Fruit fly (Drosophila melanogaster): ENCODE results near the gene Fit1.

The Fit1 gene

DNA sequence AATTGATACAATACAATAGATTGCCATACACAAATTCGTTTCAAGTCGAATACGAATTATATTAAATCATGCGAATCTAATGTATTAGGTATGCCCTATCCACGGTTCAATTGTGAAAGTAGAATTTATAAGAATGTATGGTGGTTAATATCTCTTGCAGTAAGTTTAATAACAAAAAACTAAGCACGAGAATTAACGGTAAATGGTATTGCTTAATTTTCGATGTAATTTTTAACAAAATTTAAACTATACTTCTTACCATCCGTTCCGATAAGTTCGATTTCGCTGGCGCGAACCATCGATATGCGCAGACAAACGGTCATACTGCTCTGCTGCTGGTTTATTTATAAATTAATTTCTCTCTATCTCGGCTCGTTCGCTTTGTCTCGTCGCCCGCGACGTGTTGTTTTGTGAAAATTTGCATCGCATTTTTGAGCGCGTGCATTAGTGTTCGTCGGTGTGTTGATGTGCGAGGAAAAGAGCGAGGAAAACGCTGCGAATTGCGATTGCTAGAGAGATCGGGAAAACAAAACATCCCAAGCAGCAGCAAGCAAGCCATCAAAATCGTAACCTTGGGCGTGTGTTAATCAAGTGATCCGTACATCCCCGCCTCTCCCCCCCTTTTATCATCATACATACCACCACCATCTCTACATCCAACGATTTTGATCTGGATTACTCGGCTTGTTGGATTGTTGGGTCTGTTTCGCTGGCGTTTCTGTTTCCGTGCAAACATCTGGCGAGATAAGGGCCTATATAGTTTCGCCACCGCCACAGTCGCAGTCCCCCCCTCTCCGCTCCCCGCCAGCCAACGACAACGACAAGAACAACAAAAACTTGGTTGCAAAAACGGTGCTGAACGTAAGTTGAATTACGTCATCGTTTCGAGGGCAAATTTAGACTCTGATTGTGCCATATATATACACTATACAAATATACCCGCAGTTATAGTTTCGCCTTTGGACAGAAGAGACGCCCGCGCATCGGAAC, at the start of gene Fit1 (continued):
- TF ChIP-seq CG10565 (GFP tag; optimal IDR thresholded peaks at IDR 0.05) (no peak), NFAT (GFP tag; IDR thresholded peaks at IDR 0.05) (no peak), psq (GFP tag; optimal IDR thresholded peaks at IDR 0.05) (no peak), CG14860 (GFP tag; IDR thresholded peaks at IDR 0.05; ENCODE audit: partially characterized antibody) (peak; percentile 40; the same call in 2 of the 3 replicates), HmgD (GFP tag; optimal IDR thresholded peaks at IDR 0.05) (peak; percentile 18), kni (GFP tag; optimal IDR thresholded peaks at IDR 0.05) (no peak), hth (optimal IDR thresholded peaks at IDR 0.05) (no peak), CG17186 (GFP tag; optimal IDR thresholded peaks at IDR 0.05) (peak; percentile 55), Awh (GFP tag; IDR thresholded peaks at IDR 0.05) (no peak), prd (optimal IDR thresholded peaks at IDR 0.05) (no peak), prd (GFP tag; IDR thresholded peaks at IDR 0.05) (no peak), Mrtf (GFP tag; IDR thresholded peaks at IDR 0.05) (no peak), ap (GFP tag; IDR thresholded peaks at IDR 0.05) (no peak), hbn (GFP tag; IDR thresholded peaks at IDR 0.05; ENCODE audit: partially characterized antibody) (peak; percentile 58), CG16863 (GFP tag; optimal IDR thresholded peaks at IDR 0.05) (no peak), CG3281 (GFP tag; optimal IDR thresholded peaks at IDR 0.05) (peak; percentile 9), Hsf (GFP tag; optimal IDR thresholded peaks at IDR 0.05) (no peak), dysf (GFP tag; IDR thresholded peaks at IDR 0.05) (no peak), Jarid2 (GFP tag; optimal IDR thresholded peaks at IDR 0.05) (no peak), ash1 (GFP tag; optimal IDR thresholded peaks at IDR 0.05) (no peak), Sox100B (GFP tag; optimal IDR thresholded peaks at IDR 0.05) (no peak), CrebB (tag; optimal IDR thresholded peaks at IDR 0.05) (no peak), CG15269 (tag; optimal IDR thresholded peaks at IDR 0.05) (no peak), CG32767 (GFP tag; IDR thresholded peaks at IDR 0.05) (no peak), CG13624 (GFP tag; optimal IDR thresholded peaks at IDR 0.05) (no peak), fu2 (GFP tag; optimal IDR thresholded peaks at IDR 0.05) (no peak), CG2712 (tag; optimal IDR thresholded peaks at IDR 0.05) (no peak), Elba2 (GFP tag; optimal IDR thresholded peaks at IDR 0.05) (no peak), h (optimal IDR thresholded peaks at IDR 0.05) (no peak), CG11696 (GFP tag; IDR thresholded peaks at IDR 0.05) (no peak), hkb (optimal IDR thresholded peaks at IDR 0.05) (no peak), hkb (GFP tag; IDR thresholded peaks at IDR 0.05) (no peak), CG4328 (GFP tag; optimal IDR thresholded peaks at IDR 0.05) (no peak), CG2889 (GFP tag; IDR thresholded peaks at IDR 0.05) (no peak), BtbVII (GFP tag; optimal IDR thresholded peaks at IDR 0.05) (peak; percentile 78), bowl (GFP tag; IDR thresholded peaks at IDR 0.05) (no peak), CG32772 (GFP tag; IDR thresholded peaks at IDR 0.05) (no peak), dati (GFP tag; IDR thresholded peaks at IDR 0.05) (no peak), CG34224 (GFP tag; IDR thresholded peaks at IDR 0.05; ENCODE audit: partially characterized antibody) (peak; percentile 60), oc (tag; optimal IDR thresholded peaks at IDR 0.05) (no peak), CG17829 (tag; optimal IDR thresholded peaks at IDR 0.05) (no peak), Fer3 (tag; optimal IDR thresholded peaks at IDR 0.05) (no peak), bbx (GFP tag; IDR thresholded peaks at IDR 0.05; ENCODE audit: partially characterized antibody) (peak; percentile 79), pnt (GFP tag; optimal IDR thresholded peaks at IDR 0.05) (no peak), pzg (GFP tag; optimal IDR thresholded peaks at IDR 0.05) (peak; percentile 54), NC2α (GFP tag; optimal IDR thresholded peaks at IDR 0.05) (no peak), CG42726 (GFP tag; IDR thresholded peaks at IDR 0.05; ENCODE audit: partially characterized antibody) (no peak), Myb (GFP tag; optimal IDR thresholded peaks at IDR 0.05) (no peak), nerfin-2 (GFP tag; IDR thresholded peaks at IDR 0.05; ENCODE audit: partially characterized antibody) (no peak), CTCF (GFP tag; optimal IDR thresholded peaks at IDR 0.05) (no peak), CG18619 (GFP tag; optimal IDR thresholded peaks at IDR 0.05) (no peak)
